Worm (Caenorhabditis elegans): ENCODE results near the gene ssp-36.

- TF ChIP-seq W03F9.2 (tag; optimal IDR thresholded peaks at IDR 0.05) = no peak
- no peak for TF ChIP-seq him-1 (tag; optimal IDR thresholded peaks at IDR 0.05)
Observed at ce11 chrIV:9734861-9735260, 31.3 kb downstream of the ssp-36 start.
